Fruit fly (Drosophila melanogaster) ovary, adult (tissue): ENCODE measurements around the gene CG14174.
A peak's percentile ranks its signal among the peaks of the same experiment; 100 is the strongest.

Source experiments
- CG17801 ChIP-seq: fragments of 200-800 bp; optimal IDR thresholded peaks from 2 replicates; lab custom pipeline; 2019; ENCODE audit warnings: missing biosample characterization, mild to moderate bottlenecking, missing genetic modification characterization, moderate library complexity; ENCODE audit not compliant: partially characterized antibody

The CG14174 gene

DNA sequence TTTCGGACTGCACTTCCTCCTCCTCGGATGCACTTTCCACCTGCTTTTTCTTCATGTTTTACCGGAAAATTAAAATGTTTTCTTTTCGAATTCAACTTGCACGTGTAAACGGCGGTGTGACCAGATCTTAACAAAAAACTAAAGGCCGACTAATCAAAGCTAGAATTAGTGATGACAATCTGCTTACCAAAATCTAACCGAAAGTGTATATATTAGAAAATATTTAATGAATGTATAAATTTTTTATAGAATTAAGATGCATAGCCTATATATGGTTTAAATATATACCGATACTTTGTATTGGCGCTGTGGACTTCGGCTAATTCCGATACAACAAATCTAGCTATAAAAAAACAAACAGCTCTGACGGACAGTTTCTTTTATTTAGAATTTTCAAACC, at the start of gene CG14174, which contains the start of gene CG18178:
Gene CG14174, plus strand, starts transcription at position 400 of the 400 bp plus-strand sequence.
Gene CG18178, minus strand, starts transcription at position 216 of the 400 bp plus-strand sequence.
- peak; percentile 78 for TF ChIP-seq CG17801 (GFP tag; lab: Kevin White, UChicago)

DNA sequence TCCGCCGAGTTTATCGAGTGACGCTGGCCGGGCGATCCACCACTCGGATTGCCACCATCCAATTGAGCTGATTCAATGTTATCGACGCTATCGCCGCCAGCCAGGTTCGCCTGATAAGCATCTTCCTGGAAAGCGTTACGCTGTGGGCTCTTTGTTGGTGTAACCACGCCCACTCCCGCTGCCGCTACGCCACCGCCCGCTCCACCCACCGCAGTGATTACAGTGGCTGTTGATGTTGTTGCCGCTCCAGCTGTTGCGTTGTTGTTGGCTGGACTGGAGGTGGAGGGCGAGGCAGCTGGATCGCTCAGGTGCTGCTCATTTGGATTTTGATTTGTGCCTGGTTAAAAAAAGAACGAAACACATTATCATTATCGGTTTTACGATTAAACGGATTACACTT, 47.8 kb upstream of the CG14174 start:
- no peak for TF ChIP-seq CG17801 (GFP tag; lab: Kevin White, UChicago)

DNA sequence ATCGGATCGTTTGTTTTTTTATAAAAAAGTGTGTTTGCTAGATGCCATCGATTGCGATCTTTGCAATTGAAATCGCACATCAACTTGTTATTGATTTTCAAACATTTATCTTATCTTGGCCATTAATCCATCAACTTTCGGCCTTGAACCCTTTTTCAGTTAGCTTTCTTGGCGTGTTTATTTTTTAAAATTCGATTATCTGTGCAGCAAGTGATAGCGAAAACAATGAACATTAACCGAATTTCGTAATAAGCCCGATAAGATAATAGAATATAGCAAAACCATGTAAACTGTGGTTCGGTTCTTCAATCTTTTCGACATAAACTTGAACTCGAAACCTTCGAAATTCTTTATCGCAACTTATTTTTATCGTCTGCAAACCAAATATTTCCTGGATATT, 44.8 kb upstream of the CG14174 start:
- no peak for TF ChIP-seq CG17801 (GFP tag; lab: Kevin White, UChicago)

DNA sequence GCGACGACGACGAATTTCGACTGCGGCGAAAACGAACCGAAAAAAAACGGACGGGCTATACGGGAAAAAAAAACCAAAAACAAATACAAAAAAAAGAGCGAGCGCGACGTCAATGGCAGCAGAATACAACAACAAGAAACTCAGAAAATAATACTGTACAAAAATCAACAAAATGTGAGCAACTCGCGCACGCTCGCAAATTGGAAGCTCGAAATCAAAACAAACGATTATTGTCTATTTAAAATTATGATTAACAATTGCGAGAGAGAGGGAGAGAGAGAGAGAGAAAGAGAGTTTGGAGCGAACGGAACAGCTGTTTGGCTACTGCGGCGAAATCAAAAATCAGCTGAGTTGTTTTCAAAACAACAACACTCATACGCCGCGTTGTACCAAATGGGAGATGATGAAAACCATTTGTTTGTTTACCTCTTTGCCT, 43.6 kb upstream of the CG14174 start:
- peak; percentile 81 for TF ChIP-seq CG17801 (GFP tag; lab: Kevin White, UChicago)

DNA sequence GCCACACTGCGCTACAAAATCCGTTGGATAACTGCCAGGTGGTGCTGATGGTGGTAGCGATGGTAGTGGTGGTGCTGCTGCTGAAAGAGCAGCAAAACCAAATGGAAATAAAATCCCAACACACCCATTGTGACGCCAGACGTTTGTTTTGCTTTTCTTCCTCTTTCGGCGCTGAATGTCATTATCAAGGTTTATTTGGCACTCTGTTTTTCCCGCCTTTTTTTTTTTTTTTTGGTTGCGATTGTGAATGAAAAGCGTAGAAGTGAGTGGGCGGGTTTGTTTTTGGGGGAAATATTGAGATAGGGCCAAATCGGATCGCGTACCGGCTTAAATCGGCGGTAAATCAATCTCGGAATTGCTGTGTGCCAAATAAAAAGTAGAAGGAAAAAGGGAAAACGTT, 41.9 kb upstream of the CG14174 start:
- TF ChIP-seq CG17801 (GFP tag; lab: Kevin White, UChicago): no peak

DNA sequence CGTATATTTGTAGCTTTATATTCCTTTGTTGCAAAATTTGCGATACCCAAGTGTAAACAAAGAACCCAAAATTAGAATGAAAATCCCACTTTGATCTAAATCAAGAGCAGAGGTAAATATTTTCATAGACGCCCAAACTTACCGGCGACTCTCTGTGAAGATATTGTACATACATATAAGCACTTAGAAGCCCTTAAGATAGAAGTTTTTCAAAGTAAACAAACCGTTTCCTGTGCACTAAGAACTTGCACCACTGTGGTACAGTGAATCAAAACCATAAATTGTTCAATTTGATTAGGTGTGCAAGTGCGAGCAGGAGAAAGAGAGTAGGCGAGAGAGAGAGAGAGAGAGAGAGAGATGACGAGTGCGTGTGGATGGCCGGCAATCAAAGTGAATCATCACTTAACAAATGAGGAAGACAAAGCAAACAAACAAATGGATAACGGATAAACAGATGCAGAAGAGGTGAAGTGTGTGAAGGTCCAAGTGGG, 41.1 kb upstream of the CG14174 start:
- TF ChIP-seq CG17801 (GFP tag; lab: Kevin White, UChicago): no peak

DNA sequence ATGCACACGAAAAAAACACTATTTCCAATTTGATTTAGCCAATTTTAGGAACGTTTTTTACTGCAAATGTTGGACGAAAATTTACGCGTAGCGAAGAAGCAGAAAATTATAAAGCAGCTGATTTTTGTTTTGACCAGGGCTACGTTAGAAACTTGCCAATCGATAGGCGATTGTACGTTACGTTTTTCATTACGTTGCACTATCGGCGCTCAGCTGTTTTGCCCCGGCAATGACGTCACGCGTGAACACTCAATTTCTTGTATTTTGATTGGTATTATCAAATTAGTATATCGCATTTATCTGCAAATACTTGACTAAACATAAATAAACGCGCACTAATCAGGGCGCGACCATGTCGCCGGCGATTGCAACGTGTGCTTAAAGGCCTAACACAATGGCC, 40.1 kb upstream of the CG14174 start, which contains the start of the genes fry and CG16717:
Gene fry, minus strand, starts transcription at position 110 of the 400 bp plus-strand sequence.
Gene CG16717, plus strand, starts transcription at position 208 of the 400 bp plus-strand sequence.
- peak; percentile 57 for TF ChIP-seq CG17801 (GFP tag; lab: Kevin White, UChicago)

DNA sequence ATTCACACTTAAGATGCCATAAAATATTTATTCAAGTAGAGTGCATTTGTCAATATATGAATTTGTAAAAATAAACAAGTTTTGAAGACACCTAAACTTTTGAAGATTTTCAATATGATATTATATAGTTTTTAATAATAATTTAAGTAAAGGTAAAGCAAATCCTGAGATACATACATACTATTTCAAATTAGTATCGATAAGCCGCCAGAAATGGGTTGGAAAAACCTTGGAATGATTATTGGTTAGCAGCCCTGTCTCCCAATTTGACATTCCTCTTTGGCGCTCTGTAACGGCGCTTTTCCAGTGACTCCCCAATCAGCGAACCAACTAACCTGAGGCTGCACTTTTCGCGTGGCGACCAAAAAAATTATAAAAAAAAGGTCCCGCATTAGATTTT, 38.2 kb upstream of the CG14174 start, which contains the start of gene alphaTub67C:
Gene alphaTub67C, plus strand, starts transcription at position 301 of the 400 bp plus-strand sequence.
- no peak for TF ChIP-seq CG17801 (GFP tag; lab: Kevin White, UChicago)

DNA sequence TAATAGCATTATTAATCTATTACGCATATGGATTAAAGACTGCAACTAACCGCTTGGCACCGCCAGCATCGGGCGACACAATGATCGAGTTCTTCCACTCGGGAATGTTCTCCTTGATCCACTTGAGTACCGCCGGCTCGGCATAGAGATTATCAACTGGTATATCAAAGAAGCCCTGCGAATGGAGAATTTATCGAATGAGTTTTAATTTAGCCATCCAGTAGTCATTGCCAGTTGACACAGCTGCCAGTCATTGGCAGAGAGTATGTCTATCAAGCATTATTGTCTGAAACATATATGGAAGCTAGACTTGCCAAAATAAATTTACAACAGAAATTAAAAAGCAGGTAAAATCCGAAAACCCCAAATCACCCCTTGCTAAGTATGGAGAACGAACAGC, 34.3 kb upstream of the CG14174 start, which contains the start of gene CG16719:
Gene CG16719, plus strand, starts transcription at position 301 of the 400 bp plus-strand sequence.
- TF ChIP-seq CG17801 (GFP tag; lab: Kevin White, UChicago): no peak

DNA sequence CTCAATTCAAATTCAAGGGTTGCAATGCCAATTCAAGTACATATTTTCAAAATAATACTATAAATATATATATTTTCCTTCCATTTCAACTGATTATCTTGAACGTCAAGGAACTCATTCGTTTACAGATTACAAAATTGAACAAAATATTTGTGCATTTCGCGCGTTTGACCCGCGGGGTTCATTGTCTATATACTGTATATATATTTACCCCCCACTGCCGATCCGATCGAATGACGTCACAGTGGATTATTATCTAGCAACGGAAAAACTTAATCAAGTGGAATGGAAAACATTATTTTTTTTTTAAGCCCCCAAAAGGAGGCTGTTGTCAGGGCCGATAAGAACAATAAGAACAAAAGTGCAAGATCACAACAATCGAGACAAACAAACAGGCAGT, 31.6 kb upstream of the CG14174 start:
- no peak for TF ChIP-seq CG17801 (GFP tag; lab: Kevin White, UChicago)

DNA sequence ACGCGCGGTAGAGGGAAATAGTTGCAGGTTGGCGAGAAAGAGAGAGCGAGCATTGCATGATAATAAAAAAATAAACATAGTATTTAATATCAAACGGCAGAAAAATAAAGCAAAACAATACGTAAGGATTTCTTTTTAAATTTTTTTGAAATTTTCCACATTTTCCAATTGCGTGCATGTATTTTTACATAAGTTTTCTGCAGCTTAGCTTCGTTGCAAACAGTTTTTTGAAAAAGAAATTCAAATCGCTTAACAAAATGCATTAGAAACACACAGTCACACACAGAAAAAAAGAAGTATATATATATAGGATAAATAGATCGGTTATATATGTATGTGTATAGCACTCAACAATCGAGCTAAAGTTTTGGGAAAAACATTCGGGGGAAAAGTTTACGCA, 30.5 kb upstream of the CG14174 start:
- TF ChIP-seq CG17801 (GFP tag; lab: Kevin White, UChicago): no peak

DNA sequence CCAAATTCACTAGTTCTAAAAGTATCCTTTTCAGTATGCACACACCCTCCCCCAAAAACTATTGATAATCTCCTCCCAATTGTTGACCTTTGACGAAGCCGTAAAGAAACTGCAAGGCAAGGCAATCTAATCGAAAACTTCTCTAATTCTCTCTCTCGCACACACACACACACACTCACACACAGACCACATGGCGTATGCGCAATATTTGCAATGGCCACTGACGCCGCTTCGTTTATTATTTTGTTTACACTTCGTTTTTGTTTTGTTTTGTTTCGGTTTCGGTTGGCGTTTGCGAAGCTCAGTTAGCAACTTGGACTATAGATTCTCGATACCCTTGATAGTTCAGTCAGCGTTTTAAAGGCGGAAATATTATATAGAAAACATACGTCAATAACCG, 29.3 kb upstream of the CG14174 start:
- no peak for TF ChIP-seq CG17801 (GFP tag; lab: Kevin White, UChicago)

DNA sequence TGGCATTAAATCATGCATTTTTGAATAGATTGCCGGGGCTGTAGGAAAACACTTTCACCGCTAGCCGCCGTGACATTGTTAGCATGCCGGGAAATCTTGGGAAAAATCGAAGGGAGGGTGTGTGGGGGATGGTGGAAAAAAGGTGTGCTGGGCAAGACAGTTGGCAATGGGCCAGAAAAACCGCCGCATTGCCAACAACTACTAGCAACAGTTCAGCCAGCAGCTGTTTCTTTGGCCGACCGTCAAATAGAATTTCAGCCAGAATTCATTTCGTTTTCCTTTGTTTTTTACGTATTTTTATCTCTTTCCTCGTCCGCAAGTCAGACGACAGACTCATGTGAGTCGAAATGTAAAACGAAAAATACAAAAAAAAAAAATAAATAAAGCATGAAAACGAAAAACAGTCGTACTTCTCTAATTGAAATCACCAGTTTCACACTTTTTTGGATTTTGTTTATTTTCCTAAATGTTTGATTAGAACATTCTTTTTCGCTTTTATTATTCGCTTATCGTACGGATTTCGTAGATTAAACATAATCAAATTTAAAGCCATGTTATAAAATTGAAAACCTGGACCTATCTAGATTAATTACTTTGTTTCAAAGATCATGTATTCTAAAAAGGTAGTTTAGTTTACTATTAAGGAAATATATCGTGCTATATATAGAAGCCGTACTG, 28.2 kb upstream of the CG14174 start:
- TF ChIP-seq CG17801 (GFP tag; lab: Kevin White, UChicago): no peak

DNA sequence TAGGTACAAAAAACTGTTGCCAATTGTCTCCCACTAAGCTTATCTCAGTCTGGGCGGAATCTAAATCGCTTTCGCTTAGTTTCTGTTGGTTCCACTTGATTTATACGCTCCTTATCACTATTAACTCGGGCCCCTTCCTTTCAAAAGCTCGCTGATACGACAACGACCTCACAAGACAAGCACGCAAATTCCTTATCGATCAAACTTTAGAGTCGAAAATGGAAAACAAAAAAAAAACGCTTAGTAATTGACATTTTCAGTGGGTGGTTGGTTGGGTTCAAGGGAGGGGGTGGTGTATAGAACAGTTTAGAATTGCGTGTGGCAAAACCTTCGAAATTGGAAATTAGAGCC, 27.7 kb upstream of the CG14174 start:
- TF ChIP-seq CG17801 (GFP tag; lab: Kevin White, UChicago): no peak

DNA sequence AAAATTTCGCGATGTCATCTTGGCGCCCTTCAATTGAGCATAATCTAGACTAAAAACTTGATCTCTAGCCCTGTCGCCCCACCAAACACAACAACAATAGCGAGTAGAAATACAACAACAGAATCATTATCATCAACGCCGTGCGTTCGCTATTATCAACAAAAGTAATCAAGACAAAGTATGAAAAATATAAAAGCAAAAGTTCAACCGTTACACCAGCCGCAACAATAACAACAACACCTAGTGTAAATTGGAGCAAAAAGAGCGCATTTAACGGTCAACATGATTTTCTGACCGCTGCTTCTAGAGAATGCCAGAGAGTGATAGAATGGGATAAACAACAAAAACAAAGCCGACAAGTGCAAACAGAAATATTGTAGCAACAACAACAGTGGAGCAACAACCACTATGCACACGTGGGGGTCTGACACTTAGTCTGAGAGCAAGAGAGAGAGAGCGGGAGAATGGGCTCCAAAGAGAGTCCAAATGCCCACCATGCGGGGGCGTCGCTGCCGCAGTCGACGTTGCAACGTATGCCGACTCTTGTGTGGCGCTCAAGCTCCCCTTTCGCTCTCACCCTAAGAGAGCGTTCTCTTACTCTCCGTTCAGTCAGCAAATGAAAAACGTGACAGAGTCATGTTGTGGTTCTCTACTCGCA, 26.8 kb upstream of the CG14174 start:
- peak; percentile 43 for TF ChIP-seq CG17801 (GFP tag; lab: Kevin White, UChicago)
